Worm (Caenorhabditis elegans) whole organism, early embryonic: ENCODE results near the gene cut-2.

Experiments used
- B0310.2 ChIP-seq: sonication (generic microtip); optimal IDR thresholded peaks from 2 replicates; lab custom pipeline; 2016; ENCODE audit warnings: mild to moderate bottlenecking, missing genetic modification characterization, missing compliant biosample characterization
- F13C5.2 ChIP-seq: sonication (generic microtip); optimal IDR thresholded peaks from 2 replicates; lab custom pipeline; 2017; ENCODE audit warnings: mild to moderate bottlenecking, missing genetic modification characterization, inconsistent platforms, missing compliant biosample characterization
- aly-1 ChIP-seq: sonication (generic microtip); optimal IDR thresholded peaks from 2 replicates; lab custom pipeline; 2016; ENCODE audit warnings: missing genetic modification characterization, missing compliant biosample characterization
- ama-1 ChIP-seq: fragments of 150-350 bp; optimal IDR thresholded peaks from 2 replicates; lab custom pipeline; 2014
- ceh-13 ChIP-seq: fragments of 200-800 bp; sonication (Bioruptor generic); optimal IDR thresholded peaks from 2 replicates; lab custom pipeline; 2018; ENCODE audit warnings: mild to moderate bottlenecking, missing genetic modification characterization, missing compliant biosample characterization
- ceh-36 ChIP-seq: sonication (generic microtip); optimal IDR thresholded peaks from 2 replicates; lab custom pipeline; 2016; ENCODE audit warnings: missing genetic modification characterization, inconsistent platforms, missing compliant biosample characterization
- ets-7 ChIP-seq: sonication (generic microtip); optimal IDR thresholded peaks from 2 replicates; lab custom pipeline; 2016; ENCODE audit warnings: missing genotype, missing genetic modification characterization, missing compliant biosample characterization
- flt-1 ChIP-seq: fragments of 200-800 bp; sonication (Bioruptor generic); IDR thresholded peaks from 2 replicates; pipeline ENCODE4 v1.3.6; 2022; ENCODE audit warnings: missing genetic modification characterization, missing compliant biosample characterization
- hmbx-1 ChIP-seq: sonication (generic microtip); optimal IDR thresholded peaks from 2 replicates; lab custom pipeline; 2016; ENCODE audit warnings: mild to moderate bottlenecking, missing genetic modification characterization, missing compliant biosample characterization
- hmg-4 ChIP-seq: fragments of 200-800 bp; sonication (Bioruptor generic); optimal IDR thresholded peaks from 2 replicates; lab custom pipeline; 2018; ENCODE audit warnings: mild to moderate bottlenecking, missing genetic modification characterization, missing compliant biosample characterization
- hnd-1 ChIP-seq: sonication (generic microtip); optimal IDR thresholded peaks from 2 replicates; lab custom pipeline; 2016; ENCODE audit warnings: missing genetic modification characterization, missing compliant biosample characterization
- pes-1 ChIP-seq: fragments of 200-800 bp; sonication (Bioruptor generic); IDR thresholded peaks from 2 replicates; pipeline ENCODE4 v1.3.6; 2022; ENCODE audit warnings: missing genetic modification reagents, missing genetic modification characterization, missing compliant biosample characterization
- scrt-1 ChIP-seq: fragments of 200-800 bp; sonication (Bioruptor generic); IDR thresholded peaks from 2 replicates; pipeline ENCODE4 v1.3.6; 2022; ENCODE audit warnings: missing genetic modification characterization, missing compliant biosample characterization
- sea-1 ChIP-seq: fragments of 200-800 bp; sonication (Bioruptor generic); conservative IDR thresholded peaks from 2 replicates; pipeline ENCODE4 v1.3.6; 2022; ENCODE audit warnings: missing genetic modification characterization, missing compliant biosample characterization
- tbx-11 ChIP-seq: fragments of 200-800 bp; sonication (Bioruptor generic); IDR thresholded peaks from 2 replicates; pipeline ENCODE4 v1.3.6; 2022; ENCODE audit warnings: missing genetic modification characterization, missing compliant biosample characterization
- tbx-37 ChIP-seq: fragments of 200-800 bp; sonication (Bioruptor generic); conservative IDR thresholded peaks from 2 replicates; pipeline ENCODE4 v1.3.6; 2022; ENCODE audit warnings: missing genetic modification reagents, missing genetic modification characterization, missing compliant biosample characterization
- tra-4 ChIP-seq: sonication (generic microtip); optimal IDR thresholded peaks from 2 replicates; lab custom pipeline; 2017; ENCODE audit warnings: missing genetic modification characterization, missing compliant biosample characterization

cut-2 gene

DNA sequence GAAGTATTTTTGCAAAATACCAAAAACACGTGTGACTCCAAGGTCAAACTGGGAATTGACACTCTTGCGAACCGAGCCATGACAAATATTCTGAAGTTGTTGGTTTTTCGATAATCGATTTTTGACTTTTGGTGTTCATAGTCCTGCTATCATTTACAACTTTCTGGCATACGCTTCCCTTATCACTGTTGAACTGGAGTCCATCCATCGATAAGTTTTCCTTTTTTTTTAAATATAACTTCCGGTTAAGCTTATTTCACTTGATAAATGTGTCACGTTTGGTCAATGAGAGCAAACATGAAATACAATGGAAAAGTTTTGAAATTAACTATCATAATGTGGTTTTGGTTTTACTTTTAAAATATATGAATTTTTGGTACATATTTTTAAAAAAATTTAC lies 6.9 kb downstream of the cut-2 start:
- no peak for TF ChIP-seq tra-4 (tag; lab: Kevin White, UChicago)
- no peak for TF ChIP-seq ets-7 (tag; lab: Kevin White, UChicago)
- TF ChIP-seq tbx-37 (GFP tag; lab: Robert Waterston, UW) = no peak

DNA sequence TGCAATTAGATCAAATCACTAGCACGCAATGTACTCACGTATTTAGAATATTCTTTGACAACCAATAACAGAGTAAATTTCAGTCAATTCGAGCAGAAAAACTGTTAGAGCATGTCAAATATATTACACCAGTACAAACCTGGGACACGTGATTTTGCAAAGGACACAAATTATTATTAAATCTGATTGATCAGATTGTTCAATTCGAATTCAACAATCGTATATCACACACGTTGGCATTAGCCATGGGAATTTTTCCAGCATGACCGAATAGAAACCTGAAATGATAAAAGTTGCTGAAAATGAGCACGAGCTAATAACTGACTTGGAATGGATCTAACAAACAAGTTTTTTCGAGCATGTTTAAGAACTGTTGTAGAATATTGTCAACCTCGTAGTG lies 8.3 kb downstream of the cut-2 start, which contains the start of gene srv-9:
Gene srv-9 (minus strand): TSS at position 101 of the 400 bp plus-strand sequence.
- TF ChIP-seq flt-1 (GFP tag; lab: Robert Waterston, UW) (no peak), hmbx-1 (tag; lab: Kevin White, UChicago) (no peak), ets-7 (tag; lab: Kevin White, UChicago) (no peak), aly-1 (tag; lab: Kevin White, UChicago) (no peak), tbx-37 (GFP tag; lab: Robert Waterston, UW) (no peak), sea-1 (no peak), hmg-4 (GFP tag; lab: Kevin White, UChicago) (no peak), pes-1 (GFP tag; lab: Robert Waterston, UW) (no peak), tra-4 (tag; lab: Kevin White, UChicago) (no peak), F13C5.2 (tag; lab: Kevin White, UChicago) (no peak), scrt-1 (GFP tag; lab: Robert Waterston, UW) (no peak)

DNA sequence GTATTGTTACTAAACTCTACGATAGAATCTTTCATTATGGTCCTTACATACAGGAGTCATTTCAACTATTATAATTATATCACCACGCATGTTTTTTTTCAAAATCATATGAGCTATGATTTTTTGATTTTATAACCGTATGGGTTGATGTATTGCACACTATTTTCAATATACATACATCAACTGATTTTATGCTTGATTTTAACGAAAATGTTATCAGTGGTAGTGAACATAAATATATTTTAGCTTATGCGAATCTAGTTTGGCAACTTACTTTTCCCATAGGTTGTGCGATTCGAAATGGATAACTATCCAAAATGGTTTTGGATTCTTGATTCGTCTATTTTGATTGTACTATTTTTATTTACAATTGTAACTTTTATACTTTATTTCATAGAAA lies 8.9 kb downstream of the cut-2 start, which contains the start of gene srv-10:
Gene srv-10 (plus strand): TSS at position 301 of the 400 bp plus-strand sequence.
- TF ChIP-seq B0310.2 (no peak), ets-7 (tag; lab: Kevin White, UChicago) (no peak), tra-4 (tag; lab: Kevin White, UChicago) (no peak)

DNA sequence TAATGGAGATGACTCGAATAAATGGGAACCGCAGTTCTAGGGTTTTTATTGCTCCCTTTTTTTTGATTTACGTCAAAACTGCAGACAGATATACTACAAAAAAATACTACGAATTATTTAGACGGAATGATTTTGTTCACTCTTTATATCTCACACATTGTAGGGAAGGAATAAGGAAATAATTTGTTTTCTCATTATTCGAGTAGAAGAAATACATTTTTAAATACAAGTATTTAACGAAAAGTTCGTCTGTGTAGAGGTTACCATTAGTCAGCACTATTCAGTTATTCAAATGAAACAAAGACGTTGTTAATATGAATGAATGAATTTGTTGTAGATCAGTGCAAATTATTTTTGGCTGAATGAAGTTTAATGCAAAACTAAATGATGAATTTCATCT lies 12.0 kb downstream of the cut-2 start, which contains the start of gene srd-18:
Gene srd-18 (minus strand): TSS at position 101 of the 400 bp plus-strand sequence.
- TF ChIP-seq ets-7 (tag; lab: Kevin White, UChicago) (no peak), hmbx-1 (tag; lab: Kevin White, UChicago) (no peak), tra-4 (tag; lab: Kevin White, UChicago) (no peak), F13C5.2 (tag; lab: Kevin White, UChicago) (no peak), pes-1 (GFP tag; lab: Robert Waterston, UW) (no peak), ceh-36 (tag; lab: Kevin White, UChicago) (no peak), B0310.2 (no peak), hnd-1 (no peak), aly-1 (tag; lab: Kevin White, UChicago) (no peak), sea-1 (no peak), hmg-4 (GFP tag; lab: Kevin White, UChicago) (no peak), ceh-13 (GFP tag; lab: Kevin White, UChicago) (no peak), ama-1 (lab: Kevin White, UChicago) (no peak), tbx-11 (no peak), tbx-37 (GFP tag; lab: Robert Waterston, UW) (no peak), flt-1 (GFP tag; lab: Robert Waterston, UW) (no peak)

DNA sequence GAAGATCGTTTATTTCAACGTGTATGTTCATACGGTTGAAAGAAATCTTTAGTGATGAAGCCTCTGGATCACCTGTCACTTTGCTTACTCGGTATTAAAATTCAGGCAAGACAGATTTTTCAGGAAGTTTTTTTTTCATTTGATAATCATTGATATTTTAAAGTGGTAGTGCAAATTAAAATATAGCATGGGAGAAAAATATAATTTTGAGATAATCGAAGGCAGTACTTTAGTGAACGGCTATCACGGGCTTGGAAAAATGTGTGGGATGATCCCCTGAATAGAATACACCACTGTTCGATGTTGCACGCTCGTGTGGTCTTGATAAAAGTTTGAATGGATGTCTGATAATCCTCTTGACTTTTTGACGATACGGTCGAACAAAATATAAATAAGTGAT lies 12.6 kb downstream of the cut-2 start:
- TF ChIP-seq B0310.2 (no peak), tbx-37 (GFP tag; lab: Robert Waterston, UW) (no peak), hnd-1 (no peak), F13C5.2 (tag; lab: Kevin White, UChicago) (no peak), ama-1 (lab: Kevin White, UChicago) (no peak), sea-1 (no peak), ceh-13 (GFP tag; lab: Kevin White, UChicago) (no peak), ets-7 (tag; lab: Kevin White, UChicago) (no peak), hmbx-1 (tag; lab: Kevin White, UChicago) (no peak), flt-1 (GFP tag; lab: Robert Waterston, UW) (no peak), hmg-4 (GFP tag; lab: Kevin White, UChicago) (no peak), tra-4 (tag; lab: Kevin White, UChicago) (no peak), aly-1 (tag; lab: Kevin White, UChicago) (no peak), tbx-11 (no peak), ceh-36 (tag; lab: Kevin White, UChicago) (no peak), scrt-1 (GFP tag; lab: Robert Waterston, UW) (no peak), pes-1 (GFP tag; lab: Robert Waterston, UW) (no peak)

DNA sequence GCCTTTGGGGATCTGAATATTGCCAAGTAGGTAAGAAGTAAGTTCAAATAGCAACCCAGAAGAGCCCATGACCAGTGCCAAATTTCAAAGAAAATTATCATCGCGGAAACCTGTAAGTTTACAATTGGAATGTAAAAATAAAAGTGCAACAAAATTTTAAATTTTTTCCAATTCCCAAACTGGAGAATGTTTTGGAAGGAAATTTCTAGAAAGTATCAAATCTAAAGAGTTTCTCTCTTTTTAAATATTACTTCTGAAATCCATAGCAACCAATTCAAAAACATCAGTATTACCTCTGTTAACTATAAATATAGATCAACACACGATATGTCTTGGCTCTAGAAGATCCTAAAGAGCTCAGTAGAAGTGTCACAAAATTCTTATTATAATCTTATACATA lies 13.9 kb downstream of the cut-2 start, which contains the start of gene srd-19:
Gene srd-19 (minus strand): TSS at position 101 of the 400 bp plus-strand sequence.
- TF ChIP-seq aly-1 (tag; lab: Kevin White, UChicago) (no peak), tra-4 (tag; lab: Kevin White, UChicago) (no peak), sea-1 (no peak), tbx-11 (no peak), F13C5.2 (tag; lab: Kevin White, UChicago) (no peak), scrt-1 (GFP tag; lab: Robert Waterston, UW) (no peak), tbx-37 (GFP tag; lab: Robert Waterston, UW) (no peak), ets-7 (tag; lab: Kevin White, UChicago) (no peak), pes-1 (GFP tag; lab: Robert Waterston, UW) (no peak)

DNA sequence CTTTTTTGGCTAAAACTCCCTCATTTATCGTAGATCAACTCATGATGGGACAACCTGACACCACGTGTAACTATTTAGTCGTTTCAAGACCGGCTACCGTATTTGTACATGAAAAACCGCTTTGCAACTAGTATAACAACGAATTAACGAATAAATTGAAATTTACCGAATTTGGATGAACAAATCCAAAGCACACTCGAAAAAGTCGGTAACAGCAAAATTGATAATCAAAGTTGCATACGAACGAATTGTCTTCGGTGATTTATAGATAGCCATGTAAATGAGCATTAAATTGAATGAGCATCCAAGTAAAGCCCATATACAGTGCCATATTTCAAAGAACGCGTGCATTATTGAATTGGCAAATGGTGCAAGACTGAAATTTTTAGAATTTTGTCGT lies 17.6 kb downstream of the cut-2 start, which contains the start of gene srd-17:
Gene srd-17 (minus strand): TSS at position 351 of the 400 bp plus-strand sequence.
- no peak for TF ChIP-seq B0310.2
- TF ChIP-seq ceh-13 (GFP tag; lab: Kevin White, UChicago) = no peak
- TF ChIP-seq aly-1 (tag; lab: Kevin White, UChicago) = no peak
- no peak for TF ChIP-seq pes-1 (GFP tag; lab: Robert Waterston, UW)
- TF ChIP-seq tbx-37 (GFP tag; lab: Robert Waterston, UW) = no peak
- no peak for TF ChIP-seq tbx-11
- no peak for TF ChIP-seq sea-1
- TF ChIP-seq flt-1 (GFP tag; lab: Robert Waterston, UW) = no peak
- no peak for TF ChIP-seq hmbx-1 (tag; lab: Kevin White, UChicago)
